Worm (Caenorhabditis elegans) whole organism, L4/young adult: ENCODE results near the gene mab-10.

Source experiments
- W03F9.2 ChIP-seq: fragments of 150-350 bp; optimal IDR thresholded peaks from 2 replicates; lab custom pipeline; 2014; ENCODE audit warnings: missing biosample characterization, missing genetic modification characterization
- dao-5 ChIP-seq: sonication (generic microtip); optimal IDR thresholded peaks from 2 replicates; lab custom pipeline; 2016; ENCODE audit warnings: missing genotype, missing genetic modification characterization, moderate library complexity, missing compliant biosample characterization
- him-1 ChIP-seq: sonication (generic microtip); optimal IDR thresholded peaks from 2 replicates; lab custom pipeline; 2016; ENCODE audit warnings: missing genotype, missing genetic modification reagents, missing genetic modification characterization, missing compliant biosample characterization

DNA sequence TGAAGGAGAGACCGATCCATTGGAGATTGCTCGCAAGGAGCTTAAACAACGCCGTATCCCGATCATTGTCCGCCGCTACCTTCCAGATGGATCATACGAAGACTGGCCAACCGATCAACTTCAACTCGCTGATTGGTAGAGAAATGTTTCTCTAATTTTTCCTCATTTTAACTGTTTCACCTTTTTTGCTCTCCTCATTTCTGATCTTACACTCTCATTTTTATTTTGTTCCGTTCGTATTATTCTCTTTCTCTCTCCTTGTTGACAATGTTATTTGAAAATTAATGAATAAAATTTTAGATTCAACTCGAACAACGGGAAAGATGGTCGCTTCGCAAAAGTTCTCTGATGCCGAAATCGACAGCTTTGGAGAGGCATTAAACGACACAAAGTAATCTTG lies 51.8 kb downstream of the mab-10 start, which contains the start of gene dohh-1:
- TF ChIP-seq dao-5 (tag; lab: Kevin White, UChicago) (no peak), W03F9.2 (tag; lab: Kevin White, UChicago) (no peak), him-1 (tag; lab: Kevin White, UChicago) (no peak)
